Worm (Caenorhabditis elegans) whole organism, L4/young adult: ENCODE results near the gene T05A7.11.

Experiments used
- W03F9.2 ChIP-seq: fragments of 150-350 bp; optimal IDR thresholded peaks from 2 replicates; lab custom pipeline; 2014; ENCODE audit warnings: missing biosample characterization, missing genetic modification characterization
- him-1 ChIP-seq: sonication (generic microtip); optimal IDR thresholded peaks from 2 replicates; lab custom pipeline; 2016; ENCODE audit warnings: missing genotype, missing genetic modification reagents, missing genetic modification characterization, missing compliant biosample characterization

DNA sequence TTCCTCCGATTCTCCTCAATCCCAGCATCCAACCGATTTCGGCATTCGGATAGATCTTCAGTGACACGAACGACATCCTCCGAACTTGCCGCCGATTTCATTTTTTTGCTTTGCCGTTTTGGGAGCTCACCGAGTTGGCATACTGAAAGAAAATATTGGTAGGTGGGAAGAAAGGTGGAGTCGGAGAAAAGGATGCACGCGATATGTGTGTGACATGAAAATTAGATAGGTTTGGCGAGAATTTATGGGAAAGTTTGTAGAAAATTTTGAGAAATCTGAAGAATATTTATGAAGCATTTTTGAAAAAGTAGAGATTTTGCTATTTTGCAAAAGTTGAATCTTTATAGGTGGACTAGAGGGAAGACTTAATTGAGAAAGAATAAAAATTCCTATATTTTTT is 27.0 kb downstream of the T05A7.11 start, which contains the start of gene che-10:
- TF ChIP-seq him-1 = no peak
- no peak for TF ChIP-seq W03F9.2
